Worm (Caenorhabditis elegans) whole organism, L1 larva: ENCODE data around the gene gst-14.

ENCODE experiments used
- C16A3.4 ChIP-seq: fragments of 150-350 bp; optimal IDR thresholded peaks from 2 replicates; lab custom pipeline; 2014; ENCODE audit warnings: missing biosample characterization, missing genetic modification characterization
- Y116A8C.19 ChIP-seq: sonication (generic microtip); optimal IDR thresholded peaks from 2 replicates; lab custom pipeline; 2016; ENCODE audit warnings: missing compliant biosample characterization, missing genetic modification characterization, borderline replicate concordance
- aha-1 ChIP-seq: fragments of 150-350 bp; optimal IDR thresholded peaks from 2 replicates; lab custom pipeline; 2014; ENCODE audit warnings: missing biosample characterization, missing genetic modification characterization
- aly-2 ChIP-seq: fragments of 150-350 bp; optimal IDR thresholded peaks from 2 replicates; lab custom pipeline; 2014; ENCODE audit warnings: missing biosample characterization, missing genetic modification characterization
- ama-1 ChIP-seq: fragments of 150-350 bp; optimal IDR thresholded peaks from 2 replicates; lab custom pipeline; 2014
- blmp-1 ChIP-seq: fragments of 150-350 bp; optimal IDR thresholded peaks from 2 replicates; lab custom pipeline; 2014; ENCODE audit warnings: missing biosample characterization, missing genetic modification characterization
- ceh-63 ChIP-seq: fragments of 200-800 bp; sonication (Bioruptor generic); optimal IDR thresholded peaks from 2 replicates; lab custom pipeline; 2018; ENCODE audit warnings: mild to moderate bottlenecking, missing genetic modification characterization, missing compliant biosample characterization
- ceh-90 ChIP-seq: sonication (generic microtip); optimal IDR thresholded peaks from 2 replicates; lab custom pipeline; 2016; ENCODE audit warnings: missing genetic modification characterization, missing compliant biosample characterization
- efl-1 ChIP-seq, 4 experiments: fragments of 150-350 bp; optimal IDR thresholded peaks in 3 of 4; peaks in 1 of 4; 1 replicate in 1 of 4; 2 replicates in 3 of 4; lab custom pipeline; 2014; ENCODE audit warnings: missing biosample characterization in 2 of 4, missing genetic modification characterization in 2 of 4, missing genetic modification reagents in 2 of 4
- elt-2 ChIP-seq: sonication (generic microtip); optimal IDR thresholded peaks from 2 replicates; lab custom pipeline; 2016; ENCODE audit warnings: missing genetic modification characterization, mild to moderate bottlenecking, inconsistent platforms, missing compliant biosample characterization, missing genetic modification reagents
- elt-3 ChIP-seq, 6 experiments: fragments of 150-350 bp in 1 of 6; sonication (generic microtip); optimal IDR thresholded peaks; 2 replicates each; lab custom pipeline; 2017 to 2018; ENCODE audit warnings: missing biosample characterization in 6 of 6, missing genetic modification characterization in 6 of 6, inconsistent platforms in 1 of 6
- ets-5 ChIP-seq: fragments of 200-800 bp; sonication (Bioruptor generic); IDR thresholded peaks from 2 replicates; pipeline ENCODE4 v1.3.6; 2022; ENCODE audit warnings: missing genetic modification characterization, missing compliant biosample characterization
- hpl-2 ChIP-seq: fragments of 150-350 bp; optimal IDR thresholded peaks from 2 replicates; lab custom pipeline; 2014; ENCODE audit warnings: missing biosample characterization, missing genetic modification reagents, missing genetic modification characterization
- lin-13 ChIP-seq: fragments of 150-350 bp; optimal IDR thresholded peaks from 2 replicates; lab custom pipeline; 2014; ENCODE audit warnings: missing biosample characterization, missing genetic modification reagents, missing genetic modification characterization
- lin-15B ChIP-seq: fragments of 150-350 bp; sonication (generic microtip); optimal IDR thresholded peaks from 3 replicates; lab custom pipeline; 2014; ENCODE audit warnings: missing biosample characterization, missing genetic modification characterization
- lin-35 ChIP-seq, 2 experiments: fragments of 150-350 bp; optimal IDR thresholded peaks; 2 replicates each; lab custom pipeline; 2014; ENCODE audit warnings: missing biosample characterization in 2 of 2, missing genetic modification characterization in 2 of 2, missing genetic modification reagents in 2 of 2
- mab-9 ChIP-seq: fragments of 200-800 bp; sonication (Bioruptor generic); IDR thresholded peaks from 2 replicates; pipeline ENCODE4 v1.3.6; 2022; ENCODE audit warnings: missing genetic modification reagents, missing genetic modification characterization, missing compliant biosample characterization
- mdl-1 ChIP-seq, 2 experiments: fragments of 150-350 bp; optimal IDR thresholded peaks; 2 replicates each; lab custom pipeline; 2014 to 2017; ENCODE audit warnings: missing biosample characterization in 2 of 2, missing genetic modification characterization in 2 of 2, inconsistent platforms in 1 of 2
- mef-2 ChIP-seq: fragments of 150-350 bp; optimal IDR thresholded peaks from 2 replicates; lab custom pipeline; 2014; ENCODE audit warnings: missing biosample characterization, missing genetic modification characterization
- mep-1 ChIP-seq: fragments of 150-350 bp; optimal IDR thresholded peaks from 2 replicates; lab custom pipeline; 2014; ENCODE audit warnings: missing biosample characterization, missing genetic modification characterization
- nhr-19 ChIP-seq: fragments of 200-800 bp; sonication (Bioruptor generic); conservative IDR thresholded peaks from 2 replicates; pipeline ENCODE4 v1.3.6; 2022; ENCODE audit warnings: missing genetic modification characterization, missing compliant biosample characterization
- nhr-20 ChIP-seq: sonication (generic microtip); optimal IDR thresholded peaks from 2 replicates; lab custom pipeline; 2016; ENCODE audit warnings: mild to moderate bottlenecking, missing genetic modification characterization, missing compliant biosample characterization
- nhr-237 ChIP-seq: fragments of 150-350 bp; optimal IDR thresholded peaks from 2 replicates; lab custom pipeline; 2014; ENCODE audit warnings: missing biosample characterization, missing genetic modification characterization
- nhr-71 ChIP-seq: sonication (generic microtip); optimal IDR thresholded peaks from 2 replicates; lab custom pipeline; 2016; ENCODE audit warnings: mild to moderate bottlenecking, missing genetic modification characterization, moderate library complexity, missing compliant biosample characterization
- nhr-84 ChIP-seq: sonication (generic microtip); optimal IDR thresholded peaks from 2 replicates; lab custom pipeline; 2017; ENCODE audit warnings: missing biosample characterization, missing genetic modification characterization
- nhr-85 ChIP-seq: sonication (generic microtip); peaks from one replicate; lab custom pipeline; 2016; ENCODE audit warnings: missing genetic modification characterization, inconsistent platforms, missing compliant biosample characterization
- pax-3 ChIP-seq: fragments of 200-800 bp; sonication (Bioruptor generic); optimal IDR thresholded peaks from 2 replicates; lab custom pipeline; 2018; ENCODE audit warnings: mild to moderate bottlenecking, missing genetic modification characterization, moderate library complexity, missing compliant biosample characterization
- pqm-1 ChIP-seq: sonication (generic microtip); optimal IDR thresholded peaks from 3 replicates; lab custom pipeline; 2017; ENCODE audit warnings: missing biosample characterization, missing genetic modification characterization
- skn-1 ChIP-seq: fragments of 150-350 bp; optimal IDR thresholded peaks from 2 replicates; lab custom pipeline; 2014; ENCODE audit warnings: missing biosample characterization, missing genetic modification characterization
- snpc-4 ChIP-seq: fragments of 150-350 bp; optimal IDR thresholded peaks from 2 replicates; lab custom pipeline; 2014; ENCODE audit warnings: missing biosample characterization, missing genetic modification characterization
- snu-23 ChIP-seq: sonication (generic microtip); optimal IDR thresholded peaks from 2 replicates; lab custom pipeline; 2016; ENCODE audit warnings: missing genetic modification characterization, missing compliant biosample characterization
- sup-37 ChIP-seq: fragments of 200-800 bp; sonication (Bioruptor generic); optimal IDR thresholded peaks from 2 replicates; lab custom pipeline; 2018; ENCODE audit warnings: mild to moderate bottlenecking, missing genetic modification characterization, missing compliant biosample characterization
- tlp-1 ChIP-seq: fragments of 150-350 bp; optimal IDR thresholded peaks from 2 replicates; lab custom pipeline; 2014; ENCODE audit warnings: missing biosample characterization, missing genetic modification characterization
- unc-130 ChIP-seq: fragments of 150-350 bp; optimal IDR thresholded peaks from 2 replicates; lab custom pipeline; 2017; ENCODE audit warnings: missing biosample characterization, missing genetic modification characterization, inconsistent platforms
- unc-62 ChIP-seq: fragments of 150-350 bp; optimal IDR thresholded peaks from 2 replicates; lab custom pipeline; 2014; ENCODE audit warnings: missing biosample characterization, missing genetic modification reagents, missing genetic modification characterization
- unc-86 ChIP-seq: sonication (generic microtip); optimal IDR thresholded peaks from 2 replicates; lab custom pipeline; 2016; ENCODE audit warnings: missing genetic modification characterization, missing compliant biosample characterization
- vab-15 ChIP-seq: sonication (generic microtip); optimal IDR thresholded peaks from 2 replicates; lab custom pipeline; 2017; ENCODE audit warnings: missing genotype, mild to moderate bottlenecking, missing genetic modification characterization, missing compliant biosample characterization
- xbp-1 ChIP-seq: sonication (generic microtip); optimal IDR thresholded peaks from 2 replicates; lab custom pipeline; 2016; ENCODE audit warnings: missing genetic modification characterization, missing compliant biosample characterization
- zip-4 ChIP-seq: fragments of 200-800 bp; sonication (Bioruptor generic); optimal IDR thresholded peaks from 2 replicates; lab custom pipeline; 2018; ENCODE audit warnings: mild to moderate bottlenecking, missing genetic modification characterization, moderate library complexity, missing compliant biosample characterization

The gst-14 gene

DNA sequence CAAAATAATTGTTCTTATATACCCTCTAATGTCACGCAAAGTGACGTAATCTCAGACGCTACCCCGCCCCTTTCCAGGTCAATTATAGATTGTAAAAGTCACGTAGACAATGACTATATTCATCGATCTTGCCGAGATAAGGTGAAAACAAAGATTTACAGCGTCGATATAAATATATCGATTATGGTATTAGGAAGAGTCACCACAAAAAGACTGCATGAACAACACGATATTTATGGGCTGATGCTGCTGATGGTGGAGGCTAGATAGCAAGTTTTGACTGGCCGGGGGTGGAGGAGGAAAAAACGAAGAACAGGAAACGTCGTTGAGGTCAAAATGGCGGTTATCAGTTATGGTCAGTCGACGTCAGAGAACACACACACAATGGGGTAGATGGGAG is 22.7 kb upstream of the gst-14 start (continued):
- peak; percentile 72 for TF ChIP-seq blmp-1 (tag; lab: Kevin White, UChicago)
- TF ChIP-seq elt-3 (tag; optimal IDR thresholded peaks at IDR 0.05; lab: Kevin White, UChicago), result peak in 2 of 6 experiments; percentile 19 to 32
- TF ChIP-seq nhr-19, result peak; percentile 59
- peak; percentile 33 for TF ChIP-seq snu-23 (GFP tag; lab: Kevin White, UChicago)

DNA sequence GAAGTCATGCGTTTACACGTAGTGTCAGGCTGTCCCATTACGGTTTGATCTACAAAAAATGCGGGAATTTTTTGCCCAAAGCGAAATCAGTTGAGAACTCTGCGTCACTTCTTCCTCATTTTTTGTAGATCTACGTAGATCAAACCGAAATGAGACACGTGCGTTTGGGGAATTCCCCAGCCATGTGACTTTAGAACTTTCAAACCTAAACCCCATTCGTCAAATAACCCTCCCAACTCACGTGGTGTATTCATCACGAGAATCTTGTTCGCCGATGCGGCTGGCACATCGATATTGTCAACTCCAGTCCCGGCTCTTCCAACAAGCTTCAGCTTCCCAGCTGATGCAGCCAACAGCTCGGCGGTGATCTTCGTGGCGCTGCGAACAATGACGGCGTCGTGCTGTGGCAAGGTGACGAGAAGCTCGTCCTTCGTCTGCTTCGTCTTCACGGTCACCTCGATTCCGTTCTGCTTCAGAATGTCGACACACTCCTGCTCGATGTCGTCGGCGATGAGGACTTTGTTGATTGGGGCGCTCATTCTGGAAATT is 22.1 kb upstream of the gst-14 start, which contains the start of gene phdh-1:
Gene phdh-1 (minus strand): TSS at position 540 of the 549 bp plus-strand sequence.
- TF ChIP-seq nhr-19 (0 out of 2 replicates have a peak, but pooled peaks have one; percentile 35), sup-37 (no peak), ceh-90 (tag; lab: Kevin White, UChicago) (no peak), snpc-4 (tag; lab: Kevin White, UChicago) (no peak), mef-2 (tag; lab: Kevin White, UChicago) (no peak), blmp-1 (tag; lab: Kevin White, UChicago) (no peak), efl-1 (optimal IDR thresholded peaks at IDR 0.05; lab: Kevin White, UChicago) (no peak), efl-1 (GFP tag; optimal IDR thresholded peaks at IDR 0.05 in 1 of 2; lab: Kevin White, UChicago) (peak in 1 of 2 experiments; percentile 69), nhr-85 (tag; lab: Kevin White, UChicago) (peak; percentile 78), Y116A8C.19 (tag; lab: Kevin White, UChicago) (no peak), mab-9 (GFP tag; lab: Robert Waterston, UW) (no peak), unc-130 (tag; lab: Kevin White, UChicago) (no peak), lin-35 (GFP tag; optimal IDR thresholded peaks at IDR 0.05; lab: Kevin White, UChicago) (peak in 1 of 2 experiments; percentile 44)

DNA sequence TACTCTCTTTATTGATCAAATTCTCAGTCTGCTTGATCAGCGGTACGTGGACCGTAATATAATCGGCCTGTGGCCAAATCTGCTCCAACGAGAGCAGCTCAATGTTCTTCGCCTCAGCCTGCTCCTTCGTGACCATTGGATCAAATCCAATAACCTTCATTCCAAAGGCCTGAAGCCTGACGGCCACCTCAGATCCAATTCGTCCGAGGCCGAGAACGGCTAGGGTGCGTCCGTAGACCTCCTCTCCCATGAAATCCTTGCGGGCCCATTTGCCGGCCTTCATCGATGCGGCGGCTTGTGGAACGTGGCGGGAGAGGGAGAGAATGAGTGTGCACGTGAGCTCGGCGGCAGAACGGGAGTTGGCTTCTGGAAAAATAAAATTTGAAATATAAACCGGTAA is 21.6 kb upstream of the gst-14 start:
- TF ChIP-seq unc-86 (tag; lab: Kevin White, UChicago) (no peak), pqm-1 (tag; lab: Kevin White, UChicago) (no peak), nhr-20 (tag; lab: Kevin White, UChicago) (no peak), mep-1 (tag; lab: Kevin White, UChicago) (no peak), xbp-1 (tag; lab: Kevin White, UChicago) (no peak), skn-1 (tag; lab: Kevin White, UChicago) (no peak), Y116A8C.19 (tag; lab: Kevin White, UChicago) (no peak), C16A3.4 (no peak), pax-3 (no peak), aly-2 (tag; lab: Kevin White, UChicago) (no peak), tlp-1 (tag; lab: Kevin White, UChicago) (no peak), mdl-1 (tag; optimal IDR thresholded peaks at IDR 0.05; lab: Kevin White, UChicago) (no peak), lin-15B (tag; lab: Kevin White, UChicago) (no peak), nhr-85 (tag; lab: Kevin White, UChicago) (no peak), nhr-84 (tag; lab: Kevin White, UChicago) (no peak)

DNA sequence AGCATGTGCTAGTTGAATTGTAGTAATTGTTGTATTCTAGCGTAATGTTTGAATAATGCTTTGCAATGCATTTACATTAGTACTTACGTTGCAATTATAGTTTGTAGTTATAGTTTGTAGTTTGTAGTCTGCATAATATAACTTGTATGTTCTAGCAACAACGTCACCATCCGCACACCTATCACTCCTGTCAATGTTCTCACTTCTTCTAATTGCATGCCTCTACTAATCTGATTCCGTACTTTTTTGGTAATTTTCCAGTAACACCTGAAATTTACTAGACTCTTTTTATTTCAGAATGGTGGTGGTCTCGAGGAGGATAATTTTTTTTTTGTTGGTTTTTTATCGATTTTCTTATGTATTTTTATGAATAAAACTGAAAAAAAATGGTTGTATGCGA is 20.7 kb upstream of the gst-14 start:
- TF ChIP-seq ets-5 (GFP tag; lab: Robert Waterston, UW), result no peak
- TF ChIP-seq C16A3.4, result no peak
- no peak for TF ChIP-seq lin-15B (tag; lab: Kevin White, UChicago)
- TF ChIP-seq unc-62, result no peak
- no peak for TF ChIP-seq mep-1 (tag; lab: Kevin White, UChicago)
- no peak for TF ChIP-seq ceh-63 (GFP tag; lab: Kevin White, UChicago)
- no peak for TF ChIP-seq unc-86 (tag; lab: Kevin White, UChicago)
- TF ChIP-seq elt-2, result no peak
- no peak for TF ChIP-seq mdl-1 (tag; optimal IDR thresholded peaks at IDR 0.05; lab: Kevin White, UChicago)
- TF ChIP-seq vab-15 (tag; lab: Kevin White, UChicago), result no peak
- no peak for TF ChIP-seq aha-1 (tag; lab: Kevin White, UChicago)
- no peak for TF ChIP-seq hpl-2 (GFP tag; lab: Kevin White, UChicago)
- no peak for TF ChIP-seq nhr-20 (tag; lab: Kevin White, UChicago)
- TF ChIP-seq lin-13, result no peak
- no peak for TF ChIP-seq nhr-237 (tag; lab: Kevin White, UChicago)
- TF ChIP-seq zip-4 (GFP tag; lab: Kevin White, UChicago), result no peak
- TF ChIP-seq nhr-71 (tag; lab: Kevin White, UChicago), result no peak
- no peak for TF ChIP-seq lin-35 (GFP tag; optimal IDR thresholded peaks at IDR 0.05; lab: Kevin White, UChicago)
- no peak for TF ChIP-seq ama-1
